Worm (Caenorhabditis elegans): ENCODE results near the gene cubn-1.

cubn-1 gene

ce11 chrV:12576495-12576947 is 34.6 kb upstream of the cubn-1 start, which contains the start of gene grl-23:
Gene grl-23 (minus strand): TSS chrV:12576897.
- TF ChIP-seq repo-1 (tag; optimal IDR thresholded peaks at IDR 0.05) (no peak), mel-28 (tag; optimal IDR thresholded peaks at IDR 0.05; ENCODE audit: borderline replicate concordance) (no peak), egrh-3 (GFP tag; IDR thresholded peaks at IDR 0.05) (peak; percentile 87), K11D2.4 (GFP tag; IDR thresholded peaks at IDR 0.05) (no peak), aptf-2 (GFP tag; conservative IDR thresholded peaks at IDR 0.05) (no peak), D2030.7 (GFP tag; IDR thresholded peaks at IDR 0.05) (no peak), Y95B8A.8 (GFP tag; IDR thresholded peaks at IDR 0.05) (no peak)

ce11 chrV:12579299-12579698 is 31.8 kb upstream of the cubn-1 start, which contains the start of gene E02A10.3:
Gene E02A10.3 (plus strand): TSS chrV:12579599.
- TF ChIP-seq lin-40 (tag; optimal IDR thresholded peaks at IDR 0.05) (no peak), hmg-1.2 (GFP tag; IDR thresholded peaks at IDR 0.05) (no peak), hmg-20 (GFP tag; IDR thresholded peaks at IDR 0.05) (no peak), F52B5.7 (tag; optimal IDR thresholded peaks at IDR 0.05) (no peak), ceh-27 (GFP tag; optimal IDR thresholded peaks at IDR 0.05) (no peak), rcor-1 (GFP tag; IDR thresholded peaks at IDR 0.05) (no peak), F22D6.2 (tag; optimal IDR thresholded peaks at IDR 0.05) (no peak), K11D2.4 (GFP tag; IDR thresholded peaks at IDR 0.05) (no peak), ztf-26 (tag; optimal IDR thresholded peaks at IDR 0.05) (no peak), lin-35 (GFP tag; optimal IDR thresholded peaks at IDR 0.05) (no peak), hsf-1 (GFP tag; IDR thresholded peaks at IDR 0.05) (no peak), nfyb-1 (GFP tag; IDR thresholded peaks at IDR 0.05) (no peak), fkh-3 (tag; optimal IDR thresholded peaks at IDR 0.05) (no peak), snpc-1.3 (tag; optimal IDR thresholded peaks at IDR 0.05; ENCODE audit: insufficient read depth) (no peak), attf-6 (GFP tag; IDR thresholded peaks at IDR 0.05) (no peak), let-607 (tag; optimal IDR thresholded peaks at IDR 0.05) (no peak)

ce11 chrV:12583421-12583820 is 27.7 kb upstream of the cubn-1 start:
- TF ChIP-seq madf-10 (tag; optimal IDR thresholded peaks at IDR 0.05) (no peak), ceh-100 (GFP tag; IDR thresholded peaks at IDR 0.05) (no peak), mes-4 (tag; optimal IDR thresholded peaks at IDR 0.05) (no peak), zfh-2 (GFP tag; conservative IDR thresholded peaks at IDR 0.05) (no peak), nhr-90 (tag; optimal IDR thresholded peaks at IDR 0.05) (no peak), C17E4.6 (GFP tag; IDR thresholded peaks at IDR 0.05) (no peak), sptf-2 (GFP tag; optimal IDR thresholded peaks at IDR 0.05) (no peak)

- TF ChIP-seq snpc-4 (GFP tag; optimal IDR thresholded peaks at IDR 0.05) (no peak), snpc-4 (tag; optimal IDR thresholded peaks at IDR 0.05) (no peak), sdz-38 (tag; optimal IDR thresholded peaks at IDR 0.05) (no peak), ceh-100 (GFP tag; IDR thresholded peaks at IDR 0.05) (no peak), athp-1 (tag; optimal IDR thresholded peaks at IDR 0.05) (no peak), madf-6 (GFP tag; IDR thresholded peaks at IDR 0.05) (no peak), T26A5.8 (tag; optimal IDR thresholded peaks at IDR 0.05) (no peak), madf-8 (GFP tag; conservative IDR thresholded peaks at IDR 0.05) (no peak), F22D6.2 (tag; optimal IDR thresholded peaks at IDR 0.05) (no peak)
These were observed 26.4 kb upstream of the cubn-1 start for ce11 chrV:12584771-12585170.
